Worm (Caenorhabditis elegans) whole organism, L1 larva: ENCODE measurements around the gene igcm-1.

ENCODE experiments used
- blmp-1 ChIP-seq: fragments of 150-350 bp; optimal IDR thresholded peaks from 2 replicates; lab custom pipeline; 2014; ENCODE audit warnings: missing biosample characterization, missing genetic modification characterization
- ceh-82 ChIP-seq, 3 experiments: fragments of 150-350 bp in 1 of 3; sonication (generic microtip) in 2 of 3; optimal IDR thresholded peaks; 2 replicates each; lab custom pipeline; 2014 to 2017; ENCODE audit warnings: missing biosample characterization in 3 of 3, missing genetic modification characterization in 3 of 3
- ces-1 ChIP-seq: fragments of 150-350 bp; optimal IDR thresholded peaks from 2 replicates; lab custom pipeline; 2014; ENCODE audit warnings: missing biosample characterization, missing genetic modification reagents, missing genetic modification characterization
- elt-2 ChIP-seq: sonication (generic microtip); optimal IDR thresholded peaks from 2 replicates; lab custom pipeline; 2016; ENCODE audit warnings: missing genetic modification characterization, mild to moderate bottlenecking, inconsistent platforms, missing compliant biosample characterization, missing genetic modification reagents
- nhr-11 ChIP-seq: fragments of 150-350 bp; optimal IDR thresholded peaks from 2 replicates; lab custom pipeline; 2014; ENCODE audit warnings: missing biosample characterization, missing genetic modification characterization
- nhr-12 ChIP-seq: sonication (generic microtip); optimal IDR thresholded peaks from 2 replicates; lab custom pipeline; 2017; ENCODE audit warnings: missing biosample characterization, missing genetic modification characterization
- nhr-90 ChIP-seq: sonication (generic microtip); optimal IDR thresholded peaks from 2 replicates; lab custom pipeline; 2016; ENCODE audit warnings: mild to moderate bottlenecking, missing genetic modification characterization, missing compliant biosample characterization; ENCODE audit not compliant: poor library complexity
- pqm-1 ChIP-seq: sonication (generic microtip); optimal IDR thresholded peaks from 3 replicates; lab custom pipeline; 2017; ENCODE audit warnings: missing biosample characterization, missing genetic modification characterization

- no peak for TF ChIP-seq ces-1 (GFP tag; lab: Kevin White, UChicago)
- no peak for TF ChIP-seq elt-2
- TF ChIP-seq ceh-82 (tag; optimal IDR thresholded peaks at IDR 0.05; lab: Kevin White, UChicago): no peak
- TF ChIP-seq nhr-90 (tag; lab: Kevin White, UChicago): no peak
- TF ChIP-seq blmp-1 (tag; lab: Kevin White, UChicago): no peak
- TF ChIP-seq nhr-11 (tag; lab: Kevin White, UChicago): no peak
- no peak for TF ChIP-seq pqm-1 (tag; lab: Kevin White, UChicago)
- TF ChIP-seq nhr-12 (tag; lab: Kevin White, UChicago): no peak
These were observed 5.9 kb downstream of the igcm-1 start for ce11 chrX:845443-845842.
